Worm (Caenorhabditis elegans) whole organism, L2 larva: Measurements from ENCODE around the gene arrd-12.

ENCODE experiments used
- C34F6.9 ChIP-seq: fragments of 150-350 bp; optimal IDR thresholded peaks from 2 replicates; lab custom pipeline; 2014; ENCODE audit warnings: missing biosample characterization, missing genetic modification characterization
- F13H6.1 ChIP-seq: sonication (generic microtip); optimal IDR thresholded peaks from 2 replicates; lab custom pipeline; 2016; ENCODE audit warnings: missing genetic modification characterization, missing compliant biosample characterization
- Y55F3AM.14 ChIP-seq: fragments of 200-800 bp; sonication (Bioruptor generic); optimal IDR thresholded peaks from 2 replicates; lab custom pipeline; 2018; ENCODE audit warnings: mild to moderate bottlenecking, missing genetic modification characterization, missing compliant biosample characterization
- aly-2 ChIP-seq: fragments of 150-350 bp; optimal IDR thresholded peaks from 2 replicates; lab custom pipeline; 2014; ENCODE audit warnings: missing biosample characterization, missing genetic modification characterization
- ama-1 ChIP-seq: fragments of 150-350 bp; optimal IDR thresholded peaks from 2 replicates; lab custom pipeline; 2018; ENCODE audit warnings: inconsistent platforms
- blmp-1 ChIP-seq: sonication (generic microtip); optimal IDR thresholded peaks from 2 replicates; lab custom pipeline; 2017; ENCODE audit warnings: missing genetic modification characterization, mild to moderate bottlenecking, missing compliant biosample characterization, antibody characterized with exemption, moderate library complexity; ENCODE audit not compliant: insufficient read depth
- ceh-16 ChIP-seq: fragments of 150-350 bp; optimal IDR thresholded peaks from 2 replicates; lab custom pipeline; 2014; ENCODE audit warnings: missing biosample characterization, missing genetic modification characterization
- ceh-82 ChIP-seq: fragments of 150-350 bp; optimal IDR thresholded peaks from 2 replicates; lab custom pipeline; 2014; ENCODE audit warnings: missing biosample characterization, missing genetic modification characterization
- crh-2 ChIP-seq: sonication (generic microtip); optimal IDR thresholded peaks from 2 replicates; lab custom pipeline; 2017; ENCODE audit warnings: missing biosample characterization, missing genetic modification characterization
- dmd-4 ChIP-seq: sonication (generic microtip); optimal IDR thresholded peaks from 2 replicates; lab custom pipeline; 2017; ENCODE audit warnings: missing biosample characterization, missing genetic modification characterization
- elt-3 ChIP-seq: sonication (generic microtip); optimal IDR thresholded peaks from 2 replicates; lab custom pipeline; 2017; ENCODE audit warnings: missing biosample characterization, missing genetic modification characterization
- fos-1 ChIP-seq: fragments of 150-350 bp; optimal IDR thresholded peaks from 2 replicates; lab custom pipeline; 2014; ENCODE audit warnings: missing biosample characterization, missing genetic modification characterization
- gmeb-1 ChIP-seq: fragments of 150-350 bp; optimal IDR thresholded peaks from 2 replicates; lab custom pipeline; 2014; ENCODE audit warnings: missing biosample characterization, missing genetic modification characterization
- lin-11 ChIP-seq: fragments of 150-350 bp; sonication (generic microtip); optimal IDR thresholded peaks from 2 replicates; lab custom pipeline; 2014; ENCODE audit warnings: missing biosample characterization, missing genetic modification characterization, inconsistent platforms, mixed read lengths
- lin-13 ChIP-seq: fragments of 150-350 bp; optimal IDR thresholded peaks from 2 replicates; lab custom pipeline; 2014; ENCODE audit warnings: missing biosample characterization, missing genetic modification reagents, missing genetic modification characterization
- lin-39 ChIP-seq: fragments of 150-350 bp; optimal IDR thresholded peaks from 2 replicates; lab custom pipeline; 2014; ENCODE audit warnings: missing biosample characterization, missing genetic modification reagents, missing genetic modification characterization
- lsy-2 ChIP-seq, 2 experiments: fragments of 150-350 bp in 1 of 2; sonication (generic microtip) in 1 of 2; optimal IDR thresholded peaks; 2 replicates each; lab custom pipeline; 2014 to 2017; ENCODE audit warnings: missing biosample characterization in 2 of 2, missing genetic modification characterization in 2 of 2
- mab-5 ChIP-seq: fragments of 150-350 bp; optimal IDR thresholded peaks from 2 replicates; lab custom pipeline; 2014; ENCODE audit warnings: missing biosample characterization, missing genetic modification characterization
- mbf-1 ChIP-seq: sonication (generic microtip); optimal IDR thresholded peaks from 2 replicates; lab custom pipeline; 2017; ENCODE audit warnings: missing biosample characterization, missing genetic modification characterization
- mdl-1 ChIP-seq, 2 experiments: fragments of 150-350 bp in 1 of 2; sonication (generic microtip) in 1 of 2; optimal IDR thresholded peaks; 2 replicates each; lab custom pipeline; 2017; ENCODE audit warnings: missing biosample characterization in 2 of 2, missing genetic modification characterization in 2 of 2
- nhr-10 ChIP-seq: sonication (generic microtip); optimal IDR thresholded peaks from 2 replicates; lab custom pipeline; 2017; ENCODE audit warnings: missing biosample characterization, missing genetic modification characterization
- nhr-11 ChIP-seq: fragments of 150-350 bp; optimal IDR thresholded peaks from 2 replicates; lab custom pipeline; 2014; ENCODE audit warnings: missing biosample characterization, missing genetic modification characterization
- nhr-129 ChIP-seq: fragments of 150-350 bp; optimal IDR thresholded peaks from 2 replicates; lab custom pipeline; 2014; ENCODE audit warnings: missing biosample characterization, missing genetic modification characterization
- nhr-21 ChIP-seq: fragments of 150-350 bp; optimal IDR thresholded peaks from 2 replicates; lab custom pipeline; 2014; ENCODE audit warnings: missing biosample characterization, missing genetic modification characterization
- nhr-23 ChIP-seq: fragments of 150-350 bp; optimal IDR thresholded peaks from 2 replicates; lab custom pipeline; 2014; ENCODE audit warnings: missing biosample characterization, missing genetic modification reagents, missing genetic modification characterization
- nhr-237 ChIP-seq: fragments of 150-350 bp; optimal IDR thresholded peaks from 2 replicates; lab custom pipeline; 2014; ENCODE audit warnings: missing biosample characterization, missing genetic modification characterization
- nhr-25 ChIP-seq: fragments of 150-350 bp; sonication (generic microtip); optimal IDR thresholded peaks from 3 replicates; lab custom pipeline; 2014; ENCODE audit warnings: missing biosample characterization, missing genetic modification characterization
- nhr-6 ChIP-seq: fragments of 150-350 bp; optimal IDR thresholded peaks from 2 replicates; lab custom pipeline; 2014; ENCODE audit warnings: missing biosample characterization, missing genetic modification characterization
- nhr-77 ChIP-seq: fragments of 150-350 bp; optimal IDR thresholded peaks from 2 replicates; lab custom pipeline; 2014; ENCODE audit warnings: missing biosample characterization, missing genetic modification characterization
- peb-1 ChIP-seq: fragments of 150-350 bp; optimal IDR thresholded peaks from 2 replicates; lab custom pipeline; 2014; ENCODE audit warnings: missing biosample characterization, missing genetic modification characterization
- sem-4 ChIP-seq: fragments of 150-350 bp; optimal IDR thresholded peaks from 2 replicates; lab custom pipeline; 2014; ENCODE audit warnings: missing biosample characterization, missing genetic modification reagents, missing genetic modification characterization
- sma-3 ChIP-seq: sonication (generic microtip); optimal IDR thresholded peaks from 2 replicates; lab custom pipeline; 2016; ENCODE audit warnings: missing genetic modification reagents, missing genetic modification characterization, missing compliant biosample characterization
- sma-9 ChIP-seq, 2 experiments: fragments of 150-350 bp in 1 of 2; sonication (generic microtip) in 1 of 2; optimal IDR thresholded peaks; 2 replicates each; lab custom pipeline; 2014 to 2016; ENCODE audit warnings: missing genetic modification characterization in 2 of 2, mild to moderate bottlenecking in 1 of 2, missing biosample characterization in 1 of 2, missing compliant biosample characterization in 1 of 2, missing genetic modification reagents in 1 of 2, moderate library complexity in 1 of 2
- unc-39 ChIP-seq: fragments of 150-350 bp; optimal IDR thresholded peaks from 2 replicates; lab custom pipeline; 2014; ENCODE audit warnings: missing biosample characterization, missing genetic modification characterization
- unc-55 ChIP-seq: fragments of 150-350 bp; sonication (generic microtip); optimal IDR thresholded peaks from 3 replicates; lab custom pipeline; 2014; ENCODE audit warnings: missing biosample characterization, missing genetic modification reagents, missing genetic modification characterization
- zag-1 ChIP-seq: fragments of 150-350 bp; optimal IDR thresholded peaks from 2 replicates; lab custom pipeline; 2014; ENCODE audit warnings: missing biosample characterization, missing genetic modification characterization
- ztf-1 ChIP-seq: fragments of 200-800 bp; sonication (Bioruptor generic); conservative IDR thresholded peaks from 2 replicates; pipeline ENCODE4 v1.3.6; 2022; ENCODE audit warnings: missing genetic modification characterization, missing compliant biosample characterization
- ztf-4 ChIP-seq: fragments of 150-350 bp; optimal IDR thresholded peaks from 2 replicates; lab custom pipeline; 2014; ENCODE audit warnings: missing biosample characterization, missing genetic modification characterization

Gene arrd-12

ce11 chrII:13732577-13732976 lies 33.5 kb upstream of the arrd-12 start:
- no peak for TF ChIP-seq lin-39
- no peak for TF ChIP-seq C34F6.9 (tag; lab: Kevin White, UChicago)
- TF ChIP-seq mbf-1 (tag; lab: Kevin White, UChicago), result no peak
- TF ChIP-seq blmp-1 (tag; lab: Kevin White, UChicago), result no peak
- TF ChIP-seq nhr-129 (tag; lab: Kevin White, UChicago), result peak; percentile 25

- TF ChIP-seq nhr-21 (no peak), lin-13 (GFP tag; lab: Kevin White, UChicago) (no peak), elt-3 (tag; lab: Kevin White, UChicago) (no peak), gmeb-1 (no peak), unc-55 (GFP tag; lab: Kevin White, UChicago) (no peak), nhr-129 (tag; lab: Kevin White, UChicago) (no peak), ama-1 (lab: Kevin White, UChicago) (no peak), nhr-77 (no peak), lsy-2 (tag; optimal IDR thresholded peaks at IDR 0.05; lab: Kevin White, UChicago) (no peak), ztf-1 (no peak), ceh-16 (tag; lab: Kevin White, UChicago) (no peak), mdl-1 (tag; optimal IDR thresholded peaks at IDR 0.05; lab: Kevin White, UChicago) (no peak), ceh-82 (tag; lab: Kevin White, UChicago) (no peak), nhr-25 (tag; lab: Kevin White, UChicago) (no peak), nhr-237 (no peak)
Observed at ce11 chrII:13736089-13736488, 30.0 kb upstream of the arrd-12 start, which contains the start of gene R06B9.5. Gene R06B9.5, plus strand, starts transcription at chrII:13736320.

ce11 chrII:13736906-13737305 lies 29.1 kb upstream of the arrd-12 start:
- TF ChIP-seq crh-2 (tag; lab: Kevin White, UChicago) (peak; percentile 1), mab-5 (tag; lab: Kevin White, UChicago) (no peak), nhr-129 (tag; lab: Kevin White, UChicago) (peak; percentile 14), sma-3 (peak; percentile 62), sma-9 (GFP tag; optimal IDR thresholded peaks at IDR 0.05; lab: Kevin White, UChicago) (peak; percentile 63), sma-9 (tag; optimal IDR thresholded peaks at IDR 0.05; lab: Kevin White, UChicago) (no peak), fos-1 (tag; lab: Kevin White, UChicago) (peak; percentile 22), nhr-77 (no peak)
- TF ChIP-seq, all 48 proteins: peak for 5

ce11 chrII:13737751-13738525 lies 28.1 kb upstream of the arrd-12 start:
- TF ChIP-seq lin-11 (tag; lab: Kevin White, UChicago) (no peak), unc-39 (no peak), F13H6.1 (tag; lab: Kevin White, UChicago) (no peak), ama-1 (lab: Kevin White, UChicago) (peak; percentile 1), sma-3 (peak; percentile 58), Y55F3AM.14 (no peak), zag-1 (no peak), ztf-4 (tag; lab: Kevin White, UChicago) (no peak), lin-39 (no peak), nhr-21 (peak; percentile 51), sma-9 (GFP tag; optimal IDR thresholded peaks at IDR 0.05; lab: Kevin White, UChicago) (no peak), sma-9 (tag; optimal IDR thresholded peaks at IDR 0.05; lab: Kevin White, UChicago) (no peak)

ce11 chrII:13739423-13739822 lies 26.6 kb upstream of the arrd-12 start:
- TF ChIP-seq dmd-4 (tag; lab: Kevin White, UChicago), result no peak
- TF ChIP-seq sma-3, result no peak
- no peak for TF ChIP-seq mdl-1 (tag; optimal IDR thresholded peaks at IDR 0.05; lab: Kevin White, UChicago)
- no peak for TF ChIP-seq nhr-6 (tag; lab: Kevin White, UChicago)
- TF ChIP-seq peb-1 (tag; lab: Kevin White, UChicago), result no peak
- TF ChIP-seq unc-55 (GFP tag; lab: Kevin White, UChicago), result peak; percentile 23
- no peak for TF ChIP-seq zag-1
- TF ChIP-seq Y55F3AM.14, result no peak
- TF ChIP-seq mab-5 (tag; lab: Kevin White, UChicago), result no peak
- no peak for TF ChIP-seq nhr-237
- TF ChIP-seq gmeb-1, result no peak
- no peak for TF ChIP-seq mbf-1 (tag; lab: Kevin White, UChicago)
- no peak for TF ChIP-seq sem-4 (tag; lab: Kevin White, UChicago)
- TF ChIP-seq nhr-21, result no peak
- no peak for TF ChIP-seq F13H6.1 (tag; lab: Kevin White, UChicago)
- TF ChIP-seq nhr-25 (tag; lab: Kevin White, UChicago), result peak; percentile 7
- TF ChIP-seq lsy-2 (tag; optimal IDR thresholded peaks at IDR 0.05; lab: Kevin White, UChicago), result peak in 1 of 2 experiments; percentile 22
- no peak for TF ChIP-seq nhr-11
- TF ChIP-seq ama-1 (lab: Kevin White, UChicago), result no peak
- no peak for TF ChIP-seq nhr-10
- TF ChIP-seq nhr-23 (tag; lab: Kevin White, UChicago), result no peak
- no peak for TF ChIP-seq sma-9 (GFP tag; optimal IDR thresholded peaks at IDR 0.05; lab: Kevin White, UChicago)
- no peak for TF ChIP-seq sma-9 (tag; optimal IDR thresholded peaks at IDR 0.05; lab: Kevin White, UChicago)
- peak; percentile 12 for TF ChIP-seq nhr-129 (tag; lab: Kevin White, UChicago)
- TF ChIP-seq aly-2 (tag; lab: Kevin White, UChicago), result no peak
- TF ChIP-seq fos-1 (tag; lab: Kevin White, UChicago), result no peak
- TF ChIP-seq nhr-77, result no peak
- TF ChIP-seq crh-2 (tag; lab: Kevin White, UChicago), result no peak
- no peak for TF ChIP-seq ztf-4 (tag; lab: Kevin White, UChicago)
